Fruit fly (Drosophila melanogaster): ENCODE data around the gene Rbp4.

Gene Rbp4

dm6 chr3R:13656294-13656693 is at the start of gene Rbp4:
Rbp4 (minus strand) TSS chr3R:13656394.
- TF ChIP-seq CTCF (optimal IDR thresholded peaks at IDR 0.05), result no peak
- TF ChIP-seq CG8478 (optimal IDR thresholded peaks at IDR 0.05), result no peak

dm6 chr3R:13705292-13705885 is 49.2 kb upstream of the Rbp4 start, which contains the start of gene Adgf-D:
Adgf-D (minus strand) TSS chr3R:13705402.
- no peak for TF ChIP-seq CTCF (optimal IDR thresholded peaks at IDR 0.05)
- no peak for TF ChIP-seq CG8478 (optimal IDR thresholded peaks at IDR 0.05)

DNA sequence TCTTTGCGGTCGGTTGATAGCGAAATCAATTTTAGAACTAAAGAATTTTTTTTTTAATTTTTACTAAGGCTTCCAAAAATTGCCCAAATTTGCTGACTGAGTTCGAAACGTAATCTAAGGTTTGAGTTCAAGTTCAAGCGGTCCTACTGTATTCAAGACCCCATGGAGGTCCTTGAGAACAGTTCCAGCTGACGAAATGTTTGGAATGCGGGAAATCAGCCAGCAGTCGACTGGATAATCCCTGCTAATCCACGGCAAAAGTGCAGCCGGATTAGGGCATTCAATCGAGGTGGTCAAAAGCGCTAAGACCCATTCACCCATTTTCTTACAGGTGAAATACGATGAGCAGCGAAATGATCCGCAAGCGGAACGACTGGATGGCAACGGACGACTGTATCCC is 44.5 kb upstream of the Rbp4 start, which contains the start of gene f-cup:
Gene f-cup (minus strand): TSS at position 101 of the 400 bp plus-strand sequence.
- TF ChIP-seq CG8478 (optimal IDR thresholded peaks at IDR 0.05) (no peak), CTCF (optimal IDR thresholded peaks at IDR 0.05) (no peak)

DNA sequence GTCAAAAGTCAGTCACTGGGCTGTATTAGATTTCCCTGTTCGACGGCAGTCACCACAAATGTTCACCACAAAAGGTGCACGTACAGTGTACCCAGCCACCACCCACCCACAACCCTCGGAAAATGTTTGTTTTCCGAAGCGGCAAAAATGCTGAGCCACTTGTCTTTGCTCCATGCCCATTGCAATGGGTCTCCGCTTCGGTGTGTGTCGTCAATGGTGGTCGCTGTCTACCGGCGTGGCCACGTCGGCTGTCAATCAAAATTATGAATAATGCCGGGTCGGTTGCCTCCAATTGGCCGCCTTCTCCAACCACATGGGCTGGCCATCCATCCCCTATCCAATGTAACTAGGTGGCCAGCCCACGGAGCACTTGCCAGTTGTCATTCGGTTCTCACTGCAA is 44.0 kb upstream of the Rbp4 start, which contains the start of gene ninaB:
Gene ninaB (plus strand): TSS at position 374 of the 400 bp plus-strand sequence.
- no peak for TF ChIP-seq CG8478 (optimal IDR thresholded peaks at IDR 0.05)
- no peak for TF ChIP-seq CTCF (optimal IDR thresholded peaks at IDR 0.05)

dm6 chr3R:13699350-13699749 is 43.2 kb upstream of the Rbp4 start:
- TF ChIP-seq CTCF (optimal IDR thresholded peaks at IDR 0.05) (peak in 1 of 2 experiments; percentile 10), CG8478 (optimal IDR thresholded peaks at IDR 0.05) (no peak)

DNA sequence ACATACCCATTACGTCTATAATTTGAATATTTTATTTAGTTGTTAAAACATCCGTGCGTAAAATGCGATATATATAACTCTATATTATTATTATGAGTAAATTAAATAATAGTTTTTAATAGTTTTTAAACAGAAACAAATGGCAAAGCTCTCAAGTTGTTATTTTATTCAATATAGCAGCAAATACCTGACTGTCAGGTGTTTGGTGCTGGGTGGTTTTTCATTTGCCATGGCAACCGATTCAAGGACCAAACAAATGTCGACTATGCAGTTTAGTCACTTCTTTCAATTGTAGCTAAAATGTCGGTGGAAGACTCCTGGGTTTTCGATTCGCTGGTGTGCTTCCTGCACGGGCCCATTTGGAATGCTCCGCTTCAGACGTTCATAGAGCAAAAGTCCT is 37.6 kb upstream of the Rbp4 start, which contains the start of gene CG14367:
Gene CG14367 (plus strand): TSS at position 301 of the 400 bp plus-strand sequence.
- TF ChIP-seq CG8478 (optimal IDR thresholded peaks at IDR 0.05) (no peak), CTCF (optimal IDR thresholded peaks at IDR 0.05) (no peak)

dm6 chr3R:13686371-13687211 is 30.4 kb upstream of the Rbp4 start, which contains the start of gene omd:
omd (minus strand) TSS chr3R:13687210.
- no peak for TF ChIP-seq CG8478 (optimal IDR thresholded peaks at IDR 0.05)
- TF ChIP-seq CTCF (optimal IDR thresholded peaks at IDR 0.05), result no peak

- TF ChIP-seq CTCF (optimal IDR thresholded peaks at IDR 0.05) (no peak), CG8478 (optimal IDR thresholded peaks at IDR 0.05) (no peak)
Measured at dm6 chr3R:13685969-13686368, 29.8 kb upstream of the Rbp4 start.

DNA sequence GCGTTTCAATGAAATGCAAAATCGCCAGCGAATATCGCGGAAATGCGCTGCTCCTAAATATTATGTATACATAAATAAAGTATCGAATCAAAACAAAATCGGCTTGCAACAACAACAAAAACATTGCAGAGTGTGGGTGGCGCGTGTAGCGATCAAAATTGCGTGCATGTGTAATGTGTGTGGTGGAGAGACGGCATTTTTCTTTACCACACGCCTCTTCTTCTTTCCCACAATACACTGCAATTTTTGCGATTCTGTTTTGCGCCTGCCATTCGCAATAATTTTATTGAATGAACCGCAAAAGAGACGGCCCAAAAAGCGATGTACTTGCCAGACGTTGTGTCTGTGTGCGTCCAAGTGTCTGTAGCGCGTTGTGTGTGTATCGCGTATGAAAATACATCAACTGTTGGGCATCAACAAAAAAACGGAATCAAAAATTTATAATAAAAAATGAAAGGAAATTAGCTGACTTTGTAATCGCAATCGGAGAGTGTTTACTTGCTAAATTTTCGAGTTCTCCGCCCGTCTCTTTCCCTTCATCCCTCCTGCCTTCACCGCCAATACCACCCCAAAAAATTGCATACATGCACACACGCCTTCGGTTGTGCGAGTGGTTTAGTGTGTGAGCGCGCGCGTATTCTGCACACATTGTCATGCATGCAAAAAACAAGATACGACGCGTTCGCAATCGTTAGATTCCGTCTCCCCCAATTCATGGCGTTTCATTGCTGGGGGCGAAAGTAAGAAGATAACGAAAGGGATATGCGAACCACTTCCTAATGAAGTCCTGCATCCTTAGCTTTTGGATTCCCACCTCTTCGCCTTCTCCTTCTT is 28.6 kb upstream of the Rbp4 start:
- TF ChIP-seq CTCF (optimal IDR thresholded peaks at IDR 0.05) (no peak), CG8478 (optimal IDR thresholded peaks at IDR 0.05) (no peak)

DNA sequence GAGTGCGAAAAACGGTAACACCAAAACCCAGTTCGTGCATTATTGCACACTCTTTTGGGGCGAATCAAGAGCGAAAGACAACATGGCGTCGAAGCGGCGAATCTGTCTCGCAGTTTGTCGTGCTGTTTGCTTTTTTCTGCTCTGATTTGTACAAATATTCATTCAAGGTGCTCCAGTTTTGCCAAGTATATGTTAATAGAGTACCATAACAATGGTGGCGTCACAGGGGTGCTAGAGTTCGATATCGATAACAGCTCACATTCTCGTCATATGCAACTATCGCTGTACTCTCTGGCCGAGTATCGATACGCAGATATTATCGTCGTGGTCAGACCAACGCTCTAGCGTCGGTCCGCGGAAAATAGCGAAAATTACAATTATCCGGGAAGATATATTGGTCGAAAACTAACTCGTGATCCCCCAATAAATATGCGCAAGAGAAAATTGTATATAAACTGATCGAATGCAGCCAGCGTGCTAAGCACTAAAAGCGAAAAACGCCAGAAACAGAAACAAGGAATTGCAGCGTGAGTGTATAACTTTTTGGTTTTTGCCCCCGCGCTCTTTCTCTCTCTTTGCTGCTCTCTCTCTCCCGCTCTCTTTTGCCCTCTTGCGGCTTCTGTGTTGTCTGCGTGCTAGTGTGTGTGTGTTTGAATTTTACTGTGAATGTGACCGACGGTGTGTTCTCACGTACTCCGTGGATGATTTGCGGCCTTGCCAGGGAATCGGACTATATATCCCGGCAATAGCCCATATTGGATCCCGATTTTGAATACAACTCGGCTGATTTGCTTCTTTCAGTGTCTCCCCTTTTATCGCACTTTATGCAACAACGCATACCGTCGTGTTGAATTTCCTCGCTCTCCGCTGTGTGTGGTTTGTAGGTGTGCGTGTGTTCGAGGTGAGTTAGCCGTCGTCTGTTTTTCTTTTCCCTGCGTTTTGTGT is 27.7 kb upstream of the Rbp4 start, which contains the start of gene flfl:
Gene flfl (plus strand): TSS at position 298 of the 945 bp plus-strand sequence.
- no peak for TF ChIP-seq CG8478 (optimal IDR thresholded peaks at IDR 0.05)
- TF ChIP-seq CTCF (optimal IDR thresholded peaks at IDR 0.05), result peak in 1 of 2 experiments; percentile 10

DNA sequence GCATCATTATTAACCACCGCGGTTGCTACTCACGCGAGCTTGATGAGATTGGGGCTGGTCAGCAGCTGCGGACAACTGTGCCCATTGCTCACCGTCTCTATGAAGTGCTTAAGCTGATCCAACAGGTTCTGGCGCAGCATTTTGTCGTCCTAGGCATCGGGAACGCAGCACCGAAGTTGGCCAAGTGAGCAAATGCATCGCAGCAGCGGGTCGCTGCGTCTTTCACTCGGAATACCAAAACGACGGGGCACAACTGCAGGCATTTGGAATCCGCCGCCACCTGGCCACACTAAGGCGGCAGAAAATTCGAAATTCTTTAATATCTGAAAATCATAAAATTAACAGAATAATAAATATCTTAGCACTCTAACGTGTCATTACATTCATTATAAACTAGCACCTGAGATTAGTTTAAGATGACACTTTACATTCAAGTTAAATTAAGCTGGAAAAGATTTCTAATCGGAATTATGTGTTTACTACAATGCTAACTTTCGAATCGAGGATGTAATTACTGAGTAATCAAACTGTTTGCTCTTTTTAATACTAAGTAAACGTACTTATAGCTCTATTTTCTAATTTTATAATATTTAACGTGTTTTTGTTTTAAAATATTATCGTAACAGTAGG is 26.9 kb upstream of the Rbp4 start:
- TF ChIP-seq CG8478 (optimal IDR thresholded peaks at IDR 0.05) (no peak), CTCF (optimal IDR thresholded peaks at IDR 0.05) (no peak)

DNA sequence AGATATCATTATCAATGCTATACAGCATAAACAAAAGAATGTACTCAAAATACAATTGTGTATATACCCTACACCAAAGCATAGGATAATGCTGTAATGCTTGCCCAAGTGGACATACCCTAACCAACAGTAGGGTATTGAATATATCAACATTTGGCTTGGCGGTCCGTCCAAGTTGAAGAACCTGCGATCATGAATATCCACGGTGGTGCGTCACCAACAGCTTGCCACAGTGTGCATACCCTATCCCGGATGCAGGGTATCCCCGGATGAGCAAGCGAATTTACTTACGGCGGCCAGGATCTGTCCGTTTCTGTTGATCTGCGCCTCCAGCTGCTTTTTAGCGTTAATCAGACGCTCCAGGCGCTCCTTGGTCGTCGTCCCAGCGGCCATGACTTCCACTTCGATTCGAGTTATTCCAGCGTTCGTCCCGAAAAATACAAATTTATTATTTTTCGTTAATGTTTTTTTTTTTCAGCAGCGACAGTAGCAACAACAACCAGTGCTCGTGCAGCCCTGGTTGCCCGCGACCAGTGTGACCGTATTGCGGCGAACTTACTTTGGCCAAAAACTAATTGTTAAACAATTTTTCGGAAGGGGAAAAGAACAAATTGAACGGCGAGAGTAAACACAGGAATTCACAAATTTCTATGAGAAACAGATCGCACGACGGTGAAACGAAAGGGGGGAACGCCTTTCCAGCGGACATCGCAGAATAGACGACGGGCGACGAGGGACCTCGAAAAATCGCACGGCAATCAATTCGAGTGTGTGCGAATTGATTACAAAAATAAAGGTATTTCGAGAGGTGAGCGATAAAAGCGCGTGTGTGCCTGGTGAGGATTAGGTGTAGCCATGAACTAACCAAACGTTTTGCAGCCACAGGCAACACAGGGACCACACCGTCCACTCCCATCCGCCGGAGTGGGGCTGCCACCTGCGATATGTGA is 20.2 kb upstream of the Rbp4 start, which contains the start of the genes Lkb1 and CG9588:
Gene Lkb1 (plus strand): TSS at position 413 of the 950 bp plus-strand sequence.
Gene CG9588 (minus strand): TSS at position 545 of the 950 bp plus-strand sequence.
- TF ChIP-seq CTCF (optimal IDR thresholded peaks at IDR 0.05), result peak; percentile 17 to 31
- TF ChIP-seq CG8478 (optimal IDR thresholded peaks at IDR 0.05), result no peak

Measured in S2 (cell line).